Fruit fly (Drosophila melanogaster) whole organism, adult: ENCODE results near the gene elB.

Experiments used
- CG11617 ChIP-seq: fragments of 200-800 bp; sonication (Bioruptor generic); optimal IDR thresholded peaks from 2 replicates; lab custom pipeline; 2017; ENCODE audit warnings: mild to moderate bottlenecking, missing biosample characterization, missing genetic modification reagents, missing genetic modification characterization
- CG12768 ChIP-seq: fragments of 200-800 bp; sonication (Bioruptor generic); optimal IDR thresholded peaks from 2 replicates; lab custom pipeline; 2017; ENCODE audit warnings: missing biosample characterization, missing genetic modification characterization, mild to moderate bottlenecking, moderate library complexity, missing genetic modification reagents
- CG14711 ChIP-seq: fragments of 200-800 bp; sonication (Bioruptor generic); optimal IDR thresholded peaks from 2 replicates; lab custom pipeline; 2018; ENCODE audit warnings: missing biosample characterization, mild to moderate bottlenecking, missing genetic modification characterization, moderate library complexity
- CG1620 ChIP-seq: fragments of 200-800 bp; sonication (Bioruptor generic); optimal IDR thresholded peaks from 2 replicates; lab custom pipeline; 2016; ENCODE audit warnings: missing biosample characterization, missing genetic modification characterization
- CG33017 ChIP-seq: fragments of 200-800 bp; sonication (Bioruptor generic); optimal IDR thresholded peaks from 2 replicates; lab custom pipeline; 2018; ENCODE audit warnings: missing biosample characterization, mild to moderate bottlenecking, missing genetic modification characterization, moderate library complexity
- CG5204 ChIP-seq: fragments of 200-800 bp; sonication (Bioruptor generic); optimal IDR thresholded peaks from 2 replicates; lab custom pipeline; 2016; ENCODE audit warnings: missing biosample characterization, missing genetic modification characterization
- CG7045 ChIP-seq: fragments of 200-800 bp; sonication (Bioruptor generic); optimal IDR thresholded peaks from 2 replicates; lab custom pipeline; 2017; ENCODE audit warnings: missing biosample characterization, mild to moderate bottlenecking, missing genetic modification characterization
- CG7101 ChIP-seq: fragments of 200-800 bp; sonication (Bioruptor generic); optimal IDR thresholded peaks from 2 replicates; lab custom pipeline; 2018; ENCODE audit warnings: missing biosample characterization, mild to moderate bottlenecking, missing genetic modification characterization, moderate library complexity
- Clk ChIP-seq: fragments of 200-800 bp; sonication (Bioruptor generic); optimal IDR thresholded peaks from 2 replicates; lab custom pipeline; 2017; ENCODE audit warnings: missing biosample characterization, missing genetic modification characterization
- Crg-1 ChIP-seq: fragments of 200-800 bp; sonication (Bioruptor generic); optimal IDR thresholded peaks from 2 replicates; lab custom pipeline; 2016; ENCODE audit warnings: missing biosample characterization, missing genetic modification characterization
- Hr96 ChIP-seq: fragments of 200-800 bp; sonication (Bioruptor generic); optimal IDR thresholded peaks from 2 replicates; lab custom pipeline; 2016; ENCODE audit warnings: missing biosample characterization, missing genetic modification characterization
- Mnt ChIP-seq: fragments of 200-800 bp; sonication (Bioruptor generic); optimal IDR thresholded peaks from 2 replicates; lab custom pipeline; 2016; ENCODE audit warnings: missing biosample characterization, mild to moderate bottlenecking, missing genetic modification characterization
- bab1 ChIP-seq: fragments of 200-800 bp; sonication (Bioruptor generic); optimal IDR thresholded peaks from 3 replicates; lab custom pipeline; 2019; ENCODE audit warnings: missing biosample characterization, mild to moderate bottlenecking, missing genetic modification characterization, moderate library complexity
- cic ChIP-seq: fragments of 200-800 bp; sonication (Bioruptor generic); optimal IDR thresholded peaks from 2 replicates; lab custom pipeline; 2017; ENCODE audit warnings: missing biosample characterization, mild to moderate bottlenecking, missing genetic modification characterization, moderate library complexity
- cnc ChIP-seq, 2 experiments: fragments of >200 bp; optimal IDR thresholded peaks; 2 replicates each; lab custom pipeline; 2017
- kay ChIP-seq: fragments of 200-800 bp; sonication (Bioruptor generic); peaks from one replicate; lab custom pipeline; 2016; ENCODE audit warnings: missing biosample characterization, missing genetic modification characterization, borderline replicate concordance
- ovo ChIP-seq: fragments of 200-800 bp; sonication (Bioruptor generic); optimal IDR thresholded peaks from 2 replicates; lab custom pipeline; 2016; ENCODE audit warnings: missing biosample characterization, missing genetic modification characterization
- pad ChIP-seq: fragments of 200-800 bp; sonication (Bioruptor generic); optimal IDR thresholded peaks from 3 replicates; lab custom pipeline; 2017; ENCODE audit warnings: missing biosample characterization, missing genetic modification characterization, mild to moderate bottlenecking, moderate library complexity, missing genetic modification reagents
- tj ChIP-seq: fragments of 200-800 bp; sonication (Bioruptor generic); optimal IDR thresholded peaks from 3 replicates; lab custom pipeline; 2017; ENCODE audit warnings: missing biosample characterization, mild to moderate bottlenecking, missing genetic modification characterization, moderate library complexity
- toe ChIP-seq: fragments of 200-800 bp; sonication (Bioruptor generic); optimal IDR thresholded peaks from 2 replicates; lab custom pipeline; 2016; ENCODE audit warnings: missing biosample characterization, missing genetic modification characterization

Gene elB

DNA sequence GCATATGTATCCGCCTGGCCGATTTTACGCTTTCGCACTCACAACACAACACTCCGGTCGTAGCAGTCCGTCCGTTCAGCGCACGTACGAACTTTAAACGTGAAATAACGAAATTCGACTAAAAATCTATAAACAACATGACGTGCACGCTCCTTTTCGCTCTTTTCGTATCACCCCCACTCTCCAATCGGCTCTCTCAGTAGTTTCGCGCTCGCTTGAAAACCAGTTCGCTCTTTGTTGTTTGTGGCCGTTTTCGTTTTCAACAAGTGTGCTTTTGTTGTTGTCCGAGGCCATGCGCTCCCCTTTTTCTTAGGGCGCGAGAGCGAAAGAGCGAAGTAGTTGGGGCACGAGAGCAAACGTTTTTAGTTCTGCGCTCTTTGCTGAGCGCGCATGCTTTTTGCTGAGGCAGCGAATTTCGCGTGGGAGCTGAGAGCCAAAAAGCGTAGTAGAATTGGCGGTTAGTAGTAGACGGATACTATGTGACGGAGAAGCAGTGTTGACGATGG lies at the start of gene elB:
Gene elB, minus strand, starts transcription at position 122 of the 506 bp plus-strand sequence.
- TF ChIP-seq pad (GFP tag; lab: Kevin White, UChicago) (peak; percentile 34), Crg-1 (GFP tag; lab: Kevin White, UChicago) (peak; percentile 9), tj (GFP tag; lab: Kevin White, UChicago) (peak; percentile 97), Mnt (peak; percentile 41), CG12768 (GFP tag; lab: Kevin White, UChicago) (peak; percentile 9), CG33017 (tag; lab: Kevin White, UChicago) (no peak), CG5204 (GFP tag; lab: Kevin White, UChicago) (no peak), CG7045 (peak; percentile 14)

DNA sequence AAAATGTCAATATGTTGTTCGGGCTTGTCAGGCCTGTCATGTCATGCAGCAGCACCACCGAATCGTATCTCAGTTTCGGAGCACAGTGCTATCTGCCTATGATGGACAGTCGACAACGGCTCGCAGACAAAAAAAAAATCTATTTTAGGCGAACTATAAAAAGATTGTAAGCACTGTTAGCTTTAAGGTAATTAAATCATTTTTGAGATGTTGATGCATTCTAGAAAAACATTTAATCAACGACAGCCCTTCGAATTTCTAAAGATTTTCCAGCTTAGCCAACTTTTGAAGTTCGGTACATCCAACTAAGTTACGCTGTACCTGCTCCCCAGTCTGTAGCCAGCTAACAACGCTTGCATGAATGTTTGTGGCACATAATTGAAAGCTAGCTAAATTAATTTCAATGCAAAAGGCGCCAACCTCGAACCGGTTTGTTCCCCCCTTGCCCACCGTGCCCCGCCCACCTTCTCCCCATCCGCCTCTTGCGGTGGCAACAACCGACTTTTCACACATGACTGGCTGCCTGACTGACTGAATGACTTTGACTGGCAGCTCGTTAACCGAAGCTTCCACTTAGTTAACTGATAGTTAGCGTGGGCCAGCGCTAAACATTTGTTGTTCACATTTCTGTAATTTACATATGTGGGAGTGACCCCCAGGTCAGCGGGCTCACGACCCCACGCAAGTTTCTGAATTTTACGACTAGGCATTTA lies 49.0 kb upstream of the elB start:
- no peak for TF ChIP-seq kay (GFP tag; lab: Kevin White, UChicago)
- no peak for TF ChIP-seq CG14711 (tag; lab: Kevin White, UChicago)
- no peak for TF ChIP-seq CG5204 (GFP tag; lab: Kevin White, UChicago)
- no peak for TF ChIP-seq pad (GFP tag; lab: Kevin White, UChicago)
- TF ChIP-seq CG11617 (GFP tag; lab: Kevin White, UChicago) = no peak
- peak; percentile 5 for TF ChIP-seq Hr96 (GFP tag; lab: Kevin White, UChicago)

DNA sequence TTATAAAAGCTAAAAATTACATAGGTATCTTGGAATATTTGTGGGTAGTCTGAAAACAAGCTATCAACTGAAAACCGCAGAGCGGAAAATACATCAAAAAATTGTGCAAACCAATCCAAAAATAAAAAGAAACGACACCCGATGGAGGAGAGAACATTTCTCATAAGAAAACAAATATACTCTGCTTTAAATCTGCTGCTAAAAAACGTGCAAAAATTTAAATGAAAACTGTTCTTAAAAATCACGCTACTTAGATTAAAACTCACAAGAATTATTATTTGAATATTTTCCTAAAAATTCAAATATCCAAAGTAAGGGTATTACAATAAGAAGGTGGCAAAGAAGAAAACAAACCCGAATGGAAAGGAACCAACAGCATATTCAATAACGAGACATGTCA lies 48.1 kb upstream of the elB start:
- TF ChIP-seq CG1620 (GFP tag; lab: Kevin White, UChicago) = no peak
- no peak for TF ChIP-seq toe
- no peak for TF ChIP-seq CG5204 (GFP tag; lab: Kevin White, UChicago)
- TF ChIP-seq bab1 (GFP tag; lab: Kevin White, UChicago) = no peak

DNA sequence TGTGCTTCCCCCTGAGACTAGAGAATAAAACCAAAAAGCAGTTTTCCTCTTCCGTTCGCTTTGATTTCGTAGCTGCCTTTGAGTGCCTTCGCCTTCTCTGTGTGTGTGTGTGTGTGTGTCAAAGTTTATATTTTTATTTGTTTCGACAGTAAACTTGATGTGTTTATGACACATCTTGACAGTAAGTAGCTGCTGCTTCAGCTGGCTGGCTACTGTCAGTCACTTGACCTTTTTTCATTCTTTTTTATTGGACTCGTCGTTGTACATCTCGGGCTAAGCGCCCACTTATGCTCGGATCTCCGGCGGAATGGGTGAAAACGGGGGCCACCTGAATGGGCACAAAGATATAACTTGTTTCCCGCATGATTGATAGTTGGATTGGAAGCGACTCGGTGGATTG lies 47.5 kb upstream of the elB start:
- TF ChIP-seq kay (GFP tag; lab: Kevin White, UChicago) (no peak), tj (GFP tag; lab: Kevin White, UChicago) (no peak)

DNA sequence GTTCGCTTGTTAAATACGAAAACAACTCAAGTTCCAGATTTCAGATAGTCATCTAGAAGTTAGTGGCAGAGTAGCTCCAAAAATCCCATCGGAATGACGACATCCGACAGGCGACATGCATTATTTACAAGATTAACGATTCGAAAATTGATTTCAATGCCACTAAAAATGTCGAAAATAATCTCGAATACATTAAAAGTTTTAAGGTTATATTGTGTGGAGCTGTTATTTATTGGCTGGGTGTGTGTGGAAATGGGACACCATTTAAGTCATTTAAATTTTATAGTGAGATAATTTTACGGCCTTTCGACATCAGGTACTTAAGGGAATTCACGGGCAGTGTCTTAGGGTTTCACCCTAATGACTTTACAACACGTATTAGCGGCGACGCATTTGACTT lies 46.9 kb upstream of the elB start:
- TF ChIP-seq pad (GFP tag; lab: Kevin White, UChicago) = no peak
- no peak for TF ChIP-seq ovo
- TF ChIP-seq CG11617 (GFP tag; lab: Kevin White, UChicago) = no peak
- TF ChIP-seq toe = no peak
- no peak for TF ChIP-seq Mnt
- no peak for TF ChIP-seq CG5204 (GFP tag; lab: Kevin White, UChicago)
- TF ChIP-seq CG33017 (tag; lab: Kevin White, UChicago) = no peak
- TF ChIP-seq Crg-1 (GFP tag; lab: Kevin White, UChicago) = no peak

DNA sequence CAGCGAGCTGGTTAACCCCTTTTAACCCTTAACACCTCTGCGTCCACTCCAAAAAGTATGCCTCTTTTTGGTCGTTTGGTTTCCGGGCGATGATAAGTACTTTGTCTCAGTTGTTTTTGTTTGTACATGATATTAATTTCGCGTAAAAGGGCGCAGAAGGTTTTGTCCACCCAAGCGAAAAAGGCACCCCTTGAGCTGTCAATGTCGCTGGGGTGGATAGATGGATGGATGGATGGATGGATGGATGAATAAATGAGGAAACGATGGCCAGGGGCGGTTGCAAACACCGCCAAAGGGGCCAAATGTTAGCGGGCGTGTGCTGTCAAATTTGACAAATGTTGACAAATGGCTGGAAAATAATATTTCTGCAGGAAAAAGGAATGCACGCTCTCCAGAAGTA lies 45.8 kb upstream of the elB start:
- TF ChIP-seq toe (no peak), CG5204 (GFP tag; lab: Kevin White, UChicago) (no peak), CG12768 (GFP tag; lab: Kevin White, UChicago) (no peak), CG11617 (GFP tag; lab: Kevin White, UChicago) (no peak), CG1620 (GFP tag; lab: Kevin White, UChicago) (no peak), tj (GFP tag; lab: Kevin White, UChicago) (no peak), cic (GFP tag; lab: Kevin White, UChicago) (no peak), CG33017 (tag; lab: Kevin White, UChicago) (no peak), Clk (GFP tag; lab: Kevin White, UChicago) (no peak), bab1 (GFP tag; lab: Kevin White, UChicago) (no peak), CG7101 (no peak), cnc (optimal IDR thresholded peaks at IDR 0.05; lab: Kevin White, UChicago) (no peak), ovo (no peak), Mnt (no peak), kay (GFP tag; lab: Kevin White, UChicago) (no peak), CG14711 (tag; lab: Kevin White, UChicago) (no peak), pad (GFP tag; lab: Kevin White, UChicago) (no peak), Hr96 (GFP tag; lab: Kevin White, UChicago) (no peak), CG7045 (no peak), Crg-1 (GFP tag; lab: Kevin White, UChicago) (no peak)

DNA sequence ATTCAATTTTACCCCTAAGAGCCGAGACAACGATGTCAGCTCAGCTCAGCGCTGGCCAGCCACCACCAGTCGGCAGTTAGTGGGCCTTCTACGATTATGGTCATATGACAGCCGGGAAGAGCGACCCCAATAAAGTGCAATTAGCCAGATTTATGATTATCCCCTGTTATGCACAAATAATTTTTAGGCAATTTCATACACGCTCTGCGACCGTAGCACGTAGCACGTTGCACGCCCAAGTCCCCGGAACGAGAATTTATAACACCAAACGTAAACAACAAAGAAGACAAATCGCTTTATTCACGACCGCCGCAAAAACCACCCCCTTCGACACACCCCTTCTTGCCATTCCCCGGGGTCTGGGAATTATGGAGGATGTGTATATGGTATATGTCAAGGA lies 44.9 kb upstream of the elB start:
- TF ChIP-seq cic (GFP tag; lab: Kevin White, UChicago) (no peak), CG5204 (GFP tag; lab: Kevin White, UChicago) (no peak), bab1 (GFP tag; lab: Kevin White, UChicago) (no peak), Clk (GFP tag; lab: Kevin White, UChicago) (no peak), CG33017 (tag; lab: Kevin White, UChicago) (no peak), CG7101 (no peak), toe (no peak), Mnt (no peak), CG12768 (GFP tag; lab: Kevin White, UChicago) (no peak), Crg-1 (GFP tag; lab: Kevin White, UChicago) (no peak), kay (GFP tag; lab: Kevin White, UChicago) (no peak), CG1620 (GFP tag; lab: Kevin White, UChicago) (no peak), cnc (optimal IDR thresholded peaks at IDR 0.05; lab: Kevin White, UChicago) (no peak), CG11617 (GFP tag; lab: Kevin White, UChicago) (no peak)
